Fruit fly (Drosophila melanogaster) whole organism, pupa: ENCODE measurements around the gene CG43181.
A peak's percentile ranks its signal among the peaks of the same experiment; 100 is the strongest.

Source experiments
- CG12605 ChIP-seq: fragments of 200-800 bp; sonication (Bioruptor generic); IDR thresholded peaks from 2 replicates; pipeline ENCODE4 v1.3.6; 2022; ENCODE audit warnings: missing biosample characterization, missing genetic modification characterization
- CG13204 ChIP-seq: fragments of 200-800 bp; sonication (Bioruptor generic); optimal IDR thresholded peaks from 2 replicates; lab custom pipeline; 2018; ENCODE audit warnings: missing biosample characterization, mild to moderate bottlenecking, missing genetic modification characterization, moderate library complexity
- CG15710 ChIP-seq: fragments of 200-800 bp; sonication (Bioruptor generic); optimal IDR thresholded peaks from 2 replicates; lab custom pipeline; 2018; ENCODE audit warnings: missing biosample characterization, mild to moderate bottlenecking, missing genetic modification characterization, moderate library complexity
- CG17806 ChIP-seq: fragments of 200-800 bp; sonication (Bioruptor generic); optimal IDR thresholded peaks from 2 replicates; lab custom pipeline; 2018; ENCODE audit warnings: missing biosample characterization, mild to moderate bottlenecking, missing genetic modification characterization, moderate library complexity
- CG34367 ChIP-seq: fragments of 200-800 bp; sonication (Bioruptor generic); optimal IDR thresholded peaks from 2 replicates; lab custom pipeline; 2018; ENCODE audit warnings: missing biosample characterization, mild to moderate bottlenecking, missing genetic modification characterization
- CG4496 ChIP-seq: fragments of 200-800 bp; sonication (Bioruptor generic); IDR thresholded peaks from 3 replicates; pipeline ENCODE4 v1.3.6; 2022; ENCODE audit warnings: missing biosample characterization, missing genetic modification characterization
- CG8159 ChIP-seq: fragments of 200-800 bp; sonication (Bioruptor generic); optimal IDR thresholded peaks from 3 replicates; lab custom pipeline; 2018; ENCODE audit warnings: missing biosample characterization, mild to moderate bottlenecking, missing genetic modification characterization, moderate library complexity
- CG8301 ChIP-seq: fragments of 200-800 bp; sonication (Bioruptor generic); optimal IDR thresholded peaks from 2 replicates; lab custom pipeline; 2018; ENCODE audit warnings: missing biosample characterization, mild to moderate bottlenecking, missing genetic modification characterization
- D1 ChIP-seq: fragments of 200-800 bp; sonication (Bioruptor generic); optimal IDR thresholded peaks from 2 replicates; lab custom pipeline; 2018; ENCODE audit warnings: missing biosample characterization, mild to moderate bottlenecking, missing genetic modification characterization, moderate library complexity
- EcR ChIP-seq: fragments of 200-800 bp; sonication (Bioruptor generic); optimal IDR thresholded peaks from 3 replicates; lab custom pipeline; 2019; ENCODE audit warnings: missing biosample characterization, missing genetic modification characterization, mild to moderate bottlenecking, moderate library complexity, missing genetic modification reagents
- Snoo ChIP-seq: fragments of 200-800 bp; sonication (Bioruptor generic); optimal IDR thresholded peaks from 3 replicates; lab custom pipeline; 2017; ENCODE audit warnings: missing biosample characterization, mild to moderate bottlenecking, missing genetic modification characterization, inconsistent platforms
- fd96Ca ChIP-seq: fragments of 200-800 bp; sonication (Bioruptor generic); IDR thresholded peaks from 3 replicates; pipeline ENCODE4 v1.3.6; 2022; ENCODE audit warnings: missing biosample characterization, missing genetic modification characterization

DNA sequence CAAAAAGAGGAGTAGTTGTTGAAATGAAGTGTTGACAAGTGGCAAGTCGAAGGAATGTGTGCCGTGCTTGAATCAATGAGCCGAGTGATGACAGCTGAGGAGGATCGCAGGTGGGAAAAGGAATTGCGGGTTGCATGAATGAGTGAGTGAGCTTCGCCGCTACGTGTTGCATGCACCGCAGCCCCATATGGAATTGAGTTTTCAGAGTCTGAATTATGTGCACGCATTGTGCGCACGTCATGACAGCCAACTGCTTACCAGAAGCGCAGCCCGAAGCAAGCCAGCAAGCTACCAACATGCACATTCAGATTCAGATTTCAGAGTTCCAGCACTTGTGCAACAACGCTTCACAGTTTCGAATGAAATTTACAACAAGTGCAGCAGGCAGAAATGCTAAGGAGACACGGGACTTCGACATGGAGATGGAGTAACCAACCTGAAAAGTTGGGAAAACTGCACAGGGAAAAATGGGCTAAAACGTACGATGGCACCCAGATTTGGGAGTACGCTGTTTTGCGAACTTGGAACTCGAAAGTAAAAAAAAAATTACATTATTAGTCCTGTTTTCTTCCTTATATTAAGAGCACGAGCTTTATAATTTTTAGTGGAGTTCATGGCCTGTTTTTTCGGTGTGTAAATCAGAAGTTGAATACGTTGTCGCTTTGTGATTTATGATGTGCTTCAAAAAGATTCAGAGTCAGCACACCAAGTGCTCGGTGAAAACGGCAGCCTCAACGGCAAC is 35.6 kb downstream of the CG43181 start:
- TF ChIP-seq fd96Ca (GFP tag; lab: Robert Waterston, UW) (no peak), EcR (no peak), D1 (tag; lab: Kevin White, UChicago) (no peak), Snoo (tag; lab: Kevin White, UChicago) (peak; percentile 8), CG8159 (tag; lab: Kevin White, UChicago) (peak; percentile 7), CG13204 (GFP tag; lab: Kevin White, UChicago) (no peak), CG34367 (tag; lab: Kevin White, UChicago) (no peak), CG12605 (no peak), CG4496 (GFP tag; lab: Robert Waterston, UW) (no peak), CG8301 (tag; lab: Kevin White, UChicago) (peak; percentile 18), CG15710 (tag; lab: Kevin White, UChicago) (peak; percentile 18), CG17806 (peak; percentile 2)
